Worm (Caenorhabditis elegans) whole organism, midembryonic: ENCODE measurements around the gene tbx-32.

Source experiments
- cog-1 ChIP-seq: sonication (generic microtip); optimal IDR thresholded peaks from 2 replicates; lab custom pipeline; 2016; ENCODE audit warnings: missing genetic modification characterization, missing compliant biosample characterization
- flt-1 ChIP-seq: fragments of 200-800 bp; sonication (Bioruptor generic); IDR thresholded peaks from 2 replicates; pipeline ENCODE4 v1.3.6; 2022; ENCODE audit warnings: missing genetic modification characterization, missing compliant biosample characterization
- klf-2 ChIP-seq: fragments of 200-800 bp; sonication (Bioruptor generic); conservative IDR thresholded peaks from 2 replicates; pipeline ENCODE4 v1.3.6; 2022; ENCODE audit warnings: missing genetic modification reagents, missing genetic modification characterization, missing compliant biosample characterization
- ref-1 ChIP-seq: fragments of 200-800 bp; sonication (Bioruptor generic); conservative IDR thresholded peaks from 2 replicates; pipeline ENCODE4 v1.3.6; 2022; ENCODE audit warnings: missing genetic modification reagents, missing genetic modification characterization, missing compliant biosample characterization
- tab-1 ChIP-seq: fragments of 200-800 bp; sonication (Bioruptor generic); IDR thresholded peaks from 2 replicates; pipeline ENCODE4 v1.3.6; 2022; ENCODE audit warnings: missing genetic modification characterization, missing compliant biosample characterization
- ztf-29 ChIP-seq: fragments of 200-800 bp; sonication (Bioruptor generic); IDR thresholded peaks from 2 replicates; pipeline ENCODE4 v1.3.6; 2022; ENCODE audit warnings: missing genetic modification reagents, missing genetic modification characterization, missing compliant biosample characterization

ce11 chrX:1627837-1628236, 27.5 kb upstream of the tbx-32 start, which contains the start of gene fbxb-58:
- TF ChIP-seq tab-1 (no peak), ref-1 (GFP tag; lab: Robert Waterston, UW) (no peak), ztf-29 (no peak), flt-1 (no peak), cog-1 (tag; lab: Kevin White, UChicago) (no peak), klf-2 (GFP tag; lab: Robert Waterston, UW) (no peak)
